Fruit fly (Drosophila melanogaster): ENCODE measurements around the gene salm.

DNA sequence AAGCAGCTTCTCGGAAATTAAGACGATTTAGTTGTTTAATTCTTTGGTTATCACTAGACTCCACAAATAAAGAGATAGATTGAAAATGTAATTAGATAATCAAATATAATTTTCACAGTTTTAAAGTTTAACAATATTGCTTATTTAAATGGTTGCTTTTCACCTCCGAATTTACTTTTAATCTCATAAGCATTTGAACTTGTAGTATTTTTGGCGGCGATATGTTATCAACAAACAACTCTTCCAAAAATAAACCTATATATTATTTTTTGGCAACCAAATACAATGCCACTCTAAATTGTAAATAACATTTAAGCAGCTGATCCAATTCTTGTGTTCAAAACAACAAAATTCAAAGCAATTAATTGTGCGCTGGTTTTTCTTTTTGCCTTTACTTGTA, 39.0 kb upstream of the salm start, which contains the start of the genes CG43355 and sala:
- no peak for TF ChIP-seq h (GFP tag; optimal IDR thresholded peaks at IDR 0.05)
- no peak for TF ChIP-seq usp (GFP tag; optimal IDR thresholded peaks at IDR 0.05)
- no peak for TF ChIP-seq jim (GFP tag; optimal IDR thresholded peaks at IDR 0.05)
- no peak for TF ChIP-seq Abd-B (GFP tag; optimal IDR thresholded peaks at IDR 0.05)
- no peak for TF ChIP-seq Hr78 (GFP tag; optimal IDR thresholded peaks at IDR 0.05)
- no peak for TF ChIP-seq sage (GFP tag; optimal IDR thresholded peaks at IDR 0.05)
- TF ChIP-seq dmrt93B (GFP tag; optimal IDR thresholded peaks at IDR 0.05): no peak
- TF ChIP-seq OdsH (GFP tag; optimal IDR thresholded peaks at IDR 0.05): no peak
- no peak for TF ChIP-seq brk (GFP tag; optimal IDR thresholded peaks at IDR 0.05)
- TF ChIP-seq tai (GFP tag; optimal IDR thresholded peaks at IDR 0.05): no peak
- TF ChIP-seq Dif (GFP tag; optimal IDR thresholded peaks at IDR 0.05; ENCODE audit: partially characterized antibody): no peak

Data from whole organism, wandering third instar larva.